Worm (Caenorhabditis elegans) whole organism, L3 larva: ENCODE measurements around the gene Y57G11C.36.

Source experiments
- R02D3.7 ChIP-seq: fragments of 150-350 bp; optimal IDR thresholded peaks from 2 replicates; lab custom pipeline; 2014; ENCODE audit warnings: missing biosample characterization, missing genetic modification characterization
- ZK546.5 ChIP-seq: sonication (generic microtip); optimal IDR thresholded peaks from 2 replicates; lab custom pipeline; 2017; ENCODE audit warnings: missing biosample characterization, missing genetic modification characterization
- aly-2 ChIP-seq: fragments of 150-350 bp; optimal IDR thresholded peaks from 2 replicates; lab custom pipeline; 2014; ENCODE audit warnings: missing biosample characterization, missing genetic modification characterization
- ama-1 ChIP-seq: fragments of 150-350 bp; optimal IDR thresholded peaks from 2 replicates; lab custom pipeline; 2018
- ceh-16 ChIP-seq: sonication (generic microtip); optimal IDR thresholded peaks from 2 replicates; lab custom pipeline; 2017; ENCODE audit warnings: missing biosample characterization, missing genetic modification characterization
- ceh-28 ChIP-seq: fragments of 150-350 bp; optimal IDR thresholded peaks from 2 replicates; lab custom pipeline; 2014; ENCODE audit warnings: missing biosample characterization, missing genetic modification reagents, missing genetic modification characterization
- ceh-82 ChIP-seq: fragments of 150-350 bp; optimal IDR thresholded peaks from 2 replicates; lab custom pipeline; 2014; ENCODE audit warnings: missing biosample characterization, missing genetic modification characterization
- ceh-9 ChIP-seq: sonication (generic microtip); optimal IDR thresholded peaks from 2 replicates; lab custom pipeline; 2018; ENCODE audit warnings: missing biosample characterization, missing genetic modification characterization
- daf-12 ChIP-seq: fragments of 150-350 bp; optimal IDR thresholded peaks from 2 replicates; lab custom pipeline; 2014; ENCODE audit warnings: missing biosample characterization, missing genetic modification reagents, missing genetic modification characterization
- egl-5 ChIP-seq: fragments of 150-350 bp; optimal IDR thresholded peaks from 2 replicates; lab custom pipeline; 2017; ENCODE audit warnings: missing biosample characterization, missing genetic modification reagents, missing genetic modification characterization, inconsistent platforms
- elt-1 ChIP-seq: fragments of 150-350 bp; optimal IDR thresholded peaks from 2 replicates; lab custom pipeline; 2014; ENCODE audit warnings: missing biosample characterization, missing genetic modification characterization
- elt-2 ChIP-seq: sonication (generic microtip); optimal IDR thresholded peaks from 2 replicates; lab custom pipeline; 2016; ENCODE audit warnings: missing genetic modification reagents, mild to moderate bottlenecking, missing genetic modification characterization, missing compliant biosample characterization
- elt-3 ChIP-seq, 3 experiments: fragments of 150-350 bp in 1 of 3; sonication (generic microtip) in 2 of 3; optimal IDR thresholded peaks; 2 replicates in 2 of 3; 4 replicates in 1 of 3; lab custom pipeline; 2014 to 2017; ENCODE audit warnings: missing biosample characterization in 3 of 3, missing genetic modification characterization in 3 of 3
- eor-1 ChIP-seq, 2 experiments: fragments of 150-350 bp; optimal IDR thresholded peaks; 2 replicates each; lab custom pipeline; 2014 to 2018; ENCODE audit warnings: missing biosample characterization in 2 of 2, missing genetic modification characterization in 2 of 2
- fkh-10 ChIP-seq: sonication (generic microtip); optimal IDR thresholded peaks from 2 replicates; lab custom pipeline; 2017; ENCODE audit warnings: missing biosample characterization, missing genetic modification reagents, missing genetic modification characterization
- fkh-2 ChIP-seq: fragments of 150-350 bp; optimal IDR thresholded peaks from 2 replicates; lab custom pipeline; 2014; ENCODE audit warnings: missing biosample characterization, missing genetic modification reagents, missing genetic modification characterization
- fos-1 ChIP-seq: fragments of 150-350 bp; optimal IDR thresholded peaks from 2 replicates; lab custom pipeline; 2014; ENCODE audit warnings: missing biosample characterization, missing genetic modification characterization
- hmg-11 ChIP-seq: sonication (generic microtip); optimal IDR thresholded peaks from 2 replicates; lab custom pipeline; 2016; ENCODE audit warnings: missing genetic modification characterization, missing compliant biosample characterization
- jun-1 ChIP-seq: fragments of 150-350 bp; optimal IDR thresholded peaks from 2 replicates; lab custom pipeline; 2014; ENCODE audit warnings: missing biosample characterization, missing genetic modification reagents, missing genetic modification characterization
- lin-15B ChIP-seq: fragments of 150-350 bp; optimal IDR thresholded peaks from 2 replicates; lab custom pipeline; 2014; ENCODE audit warnings: missing biosample characterization, missing genetic modification characterization
- lin-39 ChIP-seq: fragments of 150-350 bp; optimal IDR thresholded peaks from 2 replicates; lab custom pipeline; 2018; ENCODE audit warnings: missing biosample characterization, missing genetic modification reagents, missing genetic modification characterization
- lsy-12 ChIP-seq: sonication (generic microtip); optimal IDR thresholded peaks from 2 replicates; lab custom pipeline; 2016; ENCODE audit warnings: mild to moderate bottlenecking, missing genetic modification characterization, missing compliant biosample characterization
- mdl-1 ChIP-seq: fragments of 150-350 bp; optimal IDR thresholded peaks from 2 replicates; lab custom pipeline; 2014; ENCODE audit warnings: missing biosample characterization, missing genetic modification characterization
- nfya-1 ChIP-seq: sonication (generic microtip); optimal IDR thresholded peaks from 2 replicates; lab custom pipeline; 2017; ENCODE audit warnings: missing genetic modification characterization, mild to moderate bottlenecking, missing compliant biosample characterization, antibody characterized with exemption, moderate library complexity; ENCODE audit not compliant: insufficient read depth
- nhr-12 ChIP-seq: fragments of 150-350 bp; optimal IDR thresholded peaks from 2 replicates; lab custom pipeline; 2014; ENCODE audit warnings: missing biosample characterization, missing genetic modification characterization
- nhr-23 ChIP-seq: fragments of 150-350 bp; optimal IDR thresholded peaks from 2 replicates; lab custom pipeline; 2014; ENCODE audit warnings: missing biosample characterization, missing genetic modification reagents, missing genetic modification characterization
- nhr-237 ChIP-seq: fragments of 150-350 bp; optimal IDR thresholded peaks from 2 replicates; lab custom pipeline; 2014; ENCODE audit warnings: missing biosample characterization, missing genetic modification characterization
- nhr-25 ChIP-seq: sonication (generic microtip); optimal IDR thresholded peaks from 2 replicates; lab custom pipeline; 2017; ENCODE audit warnings: missing biosample characterization, missing genetic modification characterization
- nhr-28 ChIP-seq: fragments of 150-350 bp; optimal IDR thresholded peaks from 2 replicates; lab custom pipeline; 2014; ENCODE audit warnings: missing biosample characterization, missing genetic modification characterization
- nhr-67 ChIP-seq: fragments of 150-350 bp; optimal IDR thresholded peaks from 2 replicates; lab custom pipeline; 2014; ENCODE audit warnings: missing biosample characterization, missing genetic modification characterization
- nhr-77 ChIP-seq: fragments of 150-350 bp; optimal IDR thresholded peaks from 2 replicates; lab custom pipeline; 2014; ENCODE audit warnings: missing biosample characterization, missing genetic modification characterization
- pha-4 ChIP-seq: fragments of 150-350 bp; optimal IDR thresholded peaks from 2 replicates; lab custom pipeline; 2014; ENCODE audit warnings: missing biosample characterization, missing genetic modification reagents, missing genetic modification characterization
- pqm-1 ChIP-seq: fragments of 150-350 bp; optimal IDR thresholded peaks from 2 replicates; lab custom pipeline; 2017; ENCODE audit warnings: missing biosample characterization, missing genetic modification characterization, inconsistent platforms
- sea-2 ChIP-seq: fragments of 150-350 bp; sonication (generic microtip); optimal IDR thresholded peaks from 4 replicates; lab custom pipeline; 2014; ENCODE audit warnings: missing biosample characterization, missing genetic modification reagents, missing genetic modification characterization
- skn-1 ChIP-seq: fragments of 150-350 bp; optimal IDR thresholded peaks from 2 replicates; lab custom pipeline; 2014; ENCODE audit warnings: missing biosample characterization, missing genetic modification characterization
- snpc-4 ChIP-seq: fragments of 150-350 bp; optimal IDR thresholded peaks from 2 replicates; lab custom pipeline; 2014; ENCODE audit warnings: missing biosample characterization, missing genetic modification characterization
- tbx-2 ChIP-seq: sonication (generic microtip); optimal IDR thresholded peaks from 2 replicates; lab custom pipeline; 2016; ENCODE audit warnings: mild to moderate bottlenecking, missing genetic modification characterization, missing compliant biosample characterization
- unc-39 ChIP-seq: sonication (generic microtip); optimal IDR thresholded peaks from 4 replicates; lab custom pipeline; 2017; ENCODE audit warnings: missing biosample characterization, missing genetic modification characterization
- unc-62 ChIP-seq: fragments of 150-350 bp; sonication (generic microtip); optimal IDR thresholded peaks from 4 replicates; lab custom pipeline; 2014; ENCODE audit warnings: missing biosample characterization, missing genetic modification reagents, missing genetic modification characterization
- zag-1 ChIP-seq: fragments of 150-350 bp; optimal IDR thresholded peaks from 2 replicates; lab custom pipeline; 2014; ENCODE audit warnings: missing biosample characterization, missing genetic modification characterization
- ztf-11 ChIP-seq: fragments of 150-350 bp; optimal IDR thresholded peaks from 2 replicates; lab custom pipeline; 2014; ENCODE audit warnings: missing biosample characterization, missing genetic modification characterization
- ztf-4 ChIP-seq: fragments of 150-350 bp; optimal IDR thresholded peaks from 2 replicates; lab custom pipeline; 2014; ENCODE audit warnings: missing biosample characterization, missing genetic modification characterization

Gene Y57G11C.36

ce11 chrIV:14771325-14771724 is 2.3 kb downstream of the Y57G11C.36 start, which contains the start of gene degl-1:
TSS of gene degl-1 (minus strand) at chrIV:14771425.
- TF ChIP-seq lin-39 (tag; lab: Kevin White, UChicago) (no peak), eor-1 (tag; optimal IDR thresholded peaks at IDR 0.05; lab: Kevin White, UChicago) (no peak), tbx-2 (tag; lab: Kevin White, UChicago) (no peak), pha-4 (tag; lab: Kevin White, UChicago) (no peak), zag-1 (tag; lab: Kevin White, UChicago) (no peak), elt-1 (tag; lab: Kevin White, UChicago) (no peak), unc-62 (GFP tag; lab: Kevin White, UChicago) (no peak), elt-3 (tag; optimal IDR thresholded peaks at IDR 0.05; lab: Kevin White, UChicago) (no peak), nhr-237 (tag; lab: Kevin White, UChicago) (no peak), nhr-12 (tag; lab: Kevin White, UChicago) (no peak), fkh-2 (tag; lab: Kevin White, UChicago) (no peak), unc-39 (no peak), fkh-10 (GFP tag; lab: Kevin White, UChicago) (no peak), pqm-1 (tag; lab: Kevin White, UChicago) (no peak), fos-1 (no peak), ceh-16 (tag; lab: Kevin White, UChicago) (no peak), lin-15B (tag; lab: Kevin White, UChicago) (no peak)
- TF ChIP-seq, all 47 proteins: peak for 0

DNA sequence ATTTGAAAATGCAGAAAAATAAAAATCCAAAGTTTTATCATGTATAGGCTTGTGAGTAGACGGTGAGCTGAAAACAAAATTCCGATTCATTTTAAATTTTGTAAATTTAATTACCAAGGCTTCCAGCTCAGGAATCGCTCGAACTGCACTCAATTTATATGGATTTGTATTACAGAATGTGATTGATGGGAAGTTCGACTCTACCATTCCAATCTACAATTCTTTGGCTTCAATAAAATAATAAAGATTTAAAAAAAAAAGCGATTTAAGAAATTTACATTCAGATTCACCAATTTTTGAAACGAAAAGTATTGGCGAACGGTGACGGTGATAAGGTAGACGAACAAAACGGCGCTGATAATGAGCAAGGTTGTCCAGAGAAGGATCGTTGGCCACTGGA is 2.9 kb downstream of the Y57G11C.36 start:
- TF ChIP-seq elt-3 (tag; optimal IDR thresholded peaks at IDR 0.05; lab: Kevin White, UChicago) (no peak), nhr-25 (tag; lab: Kevin White, UChicago) (no peak), skn-1 (tag; lab: Kevin White, UChicago) (no peak), unc-39 (no peak)

- TF ChIP-seq nhr-67 (tag; lab: Kevin White, UChicago), result no peak
- no peak for TF ChIP-seq ztf-11 (tag; lab: Kevin White, UChicago)
- no peak for TF ChIP-seq ztf-4 (tag; lab: Kevin White, UChicago)
- no peak for TF ChIP-seq lin-15B (tag; lab: Kevin White, UChicago)
- no peak for TF ChIP-seq zag-1 (tag; lab: Kevin White, UChicago)
- no peak for TF ChIP-seq nfya-1
- peak; percentile 43 for TF ChIP-seq ama-1
Measured at ce11 chrIV:14769218-14769835, 4.3 kb downstream of the Y57G11C.36 start, which contains the start of gene Y57G11C.43. TSS of gene Y57G11C.43 (plus strand) at chrIV:14769441.

ce11 chrIV:14767693-14768251 is 5.8 kb downstream of the Y57G11C.36 start, which contains the start of the genes mrps-7 and Y57G11C.3:
TSS of gene mrps-7 (minus strand) at chrIV:14767730.
TSS of gene Y57G11C.3 (plus strand) at chrIV:14768201.
- TF ChIP-seq unc-39 (no peak), tbx-2 (tag; lab: Kevin White, UChicago) (peak; percentile 60), eor-1 (tag; optimal IDR thresholded peaks at IDR 0.05; lab: Kevin White, UChicago) (peak in 1 of 2 experiments; percentile 38), nfya-1 (peak; percentile 94), nhr-23 (tag; lab: Kevin White, UChicago) (peak; percentile 94), jun-1 (tag; lab: Kevin White, UChicago) (peak; percentile 72), ama-1 (peak; percentile 64), elt-2 (tag; lab: Kevin White, UChicago) (peak; percentile 60), nhr-67 (tag; lab: Kevin White, UChicago) (no peak), nhr-12 (tag; lab: Kevin White, UChicago) (no peak), fos-1 (no peak), hmg-11 (tag; lab: Kevin White, UChicago) (peak; percentile 82), nhr-25 (tag; lab: Kevin White, UChicago) (peak; percentile 93), ztf-11 (tag; lab: Kevin White, UChicago) (no peak), daf-12 (tag; lab: Kevin White, UChicago) (no peak), unc-62 (GFP tag; lab: Kevin White, UChicago) (peak; percentile 62), nhr-77 (tag; lab: Kevin White, UChicago) (peak; percentile 59), snpc-4 (peak; percentile 84), elt-1 (tag; lab: Kevin White, UChicago) (peak; percentile 68), lin-15B (tag; lab: Kevin White, UChicago) (peak; percentile 98), sea-2 (GFP tag; lab: Kevin White, UChicago) (no peak), fkh-2 (tag; lab: Kevin White, UChicago) (no peak), pqm-1 (tag; lab: Kevin White, UChicago) (peak; percentile 88), mdl-1 (tag; lab: Kevin White, UChicago) (no peak), zag-1 (tag; lab: Kevin White, UChicago) (no peak), ZK546.5 (tag; lab: Kevin White, UChicago) (peak; percentile 7), ceh-82 (peak; percentile 84), nhr-237 (tag; lab: Kevin White, UChicago) (no peak), ceh-9 (tag; lab: Kevin White, UChicago) (no peak), ceh-28 (tag; lab: Kevin White, UChicago) (peak; percentile 80), skn-1 (tag; lab: Kevin White, UChicago) (peak; percentile 93), aly-2 (tag; lab: Kevin White, UChicago) (peak; percentile 12), lsy-12 (tag; lab: Kevin White, UChicago) (peak; percentile 82), egl-5 (tag; lab: Kevin White, UChicago) (peak; percentile 95), R02D3.7 (peak; percentile 98), pha-4 (tag; lab: Kevin White, UChicago) (peak; percentile 96), nhr-28 (tag; lab: Kevin White, UChicago) (no peak), fkh-10 (GFP tag; lab: Kevin White, UChicago) (peak; percentile 45), lin-39 (tag; lab: Kevin White, UChicago) (peak; percentile 87)
